Worm (Caenorhabditis elegans) whole organism, early embryonic: ENCODE measurements around the gene srh-159.

Experiments used
- B0310.2 ChIP-seq: sonication (generic microtip); optimal IDR thresholded peaks from 2 replicates; lab custom pipeline; 2016; ENCODE audit warnings: mild to moderate bottlenecking, missing genetic modification characterization, missing compliant biosample characterization
- F13C5.2 ChIP-seq: sonication (generic microtip); optimal IDR thresholded peaks from 2 replicates; lab custom pipeline; 2017; ENCODE audit warnings: mild to moderate bottlenecking, missing genetic modification characterization, inconsistent platforms, missing compliant biosample characterization
- aly-1 ChIP-seq: sonication (generic microtip); optimal IDR thresholded peaks from 2 replicates; lab custom pipeline; 2016; ENCODE audit warnings: missing genetic modification characterization, missing compliant biosample characterization
- ama-1 ChIP-seq: fragments of 150-350 bp; optimal IDR thresholded peaks from 2 replicates; lab custom pipeline; 2014
- ceh-13 ChIP-seq: fragments of 200-800 bp; sonication (Bioruptor generic); optimal IDR thresholded peaks from 2 replicates; lab custom pipeline; 2018; ENCODE audit warnings: mild to moderate bottlenecking, missing genetic modification characterization, missing compliant biosample characterization
- ceh-36 ChIP-seq: sonication (generic microtip); optimal IDR thresholded peaks from 2 replicates; lab custom pipeline; 2016; ENCODE audit warnings: missing genetic modification characterization, inconsistent platforms, missing compliant biosample characterization
- ets-7 ChIP-seq: sonication (generic microtip); optimal IDR thresholded peaks from 2 replicates; lab custom pipeline; 2016; ENCODE audit warnings: missing genotype, missing genetic modification characterization, missing compliant biosample characterization
- flt-1 ChIP-seq: fragments of 200-800 bp; sonication (Bioruptor generic); IDR thresholded peaks from 2 replicates; pipeline ENCODE4 v1.3.6; 2022; ENCODE audit warnings: missing genetic modification characterization, missing compliant biosample characterization
- hmbx-1 ChIP-seq: sonication (generic microtip); optimal IDR thresholded peaks from 2 replicates; lab custom pipeline; 2016; ENCODE audit warnings: mild to moderate bottlenecking, missing genetic modification characterization, missing compliant biosample characterization
- hmg-4 ChIP-seq: fragments of 200-800 bp; sonication (Bioruptor generic); optimal IDR thresholded peaks from 2 replicates; lab custom pipeline; 2018; ENCODE audit warnings: mild to moderate bottlenecking, missing genetic modification characterization, missing compliant biosample characterization
- hnd-1 ChIP-seq: sonication (generic microtip); optimal IDR thresholded peaks from 2 replicates; lab custom pipeline; 2016; ENCODE audit warnings: missing genetic modification characterization, missing compliant biosample characterization
- pes-1 ChIP-seq: fragments of 200-800 bp; sonication (Bioruptor generic); IDR thresholded peaks from 2 replicates; pipeline ENCODE4 v1.3.6; 2022; ENCODE audit warnings: missing genetic modification reagents, missing genetic modification characterization, missing compliant biosample characterization
- scrt-1 ChIP-seq: fragments of 200-800 bp; sonication (Bioruptor generic); IDR thresholded peaks from 2 replicates; pipeline ENCODE4 v1.3.6; 2022; ENCODE audit warnings: missing genetic modification characterization, missing compliant biosample characterization
- sea-1 ChIP-seq: fragments of 200-800 bp; sonication (Bioruptor generic); conservative IDR thresholded peaks from 2 replicates; pipeline ENCODE4 v1.3.6; 2022; ENCODE audit warnings: missing genetic modification characterization, missing compliant biosample characterization
- tbx-11 ChIP-seq: fragments of 200-800 bp; sonication (Bioruptor generic); IDR thresholded peaks from 2 replicates; pipeline ENCODE4 v1.3.6; 2022; ENCODE audit warnings: missing genetic modification characterization, missing compliant biosample characterization
- tbx-37 ChIP-seq: fragments of 200-800 bp; sonication (Bioruptor generic); conservative IDR thresholded peaks from 2 replicates; pipeline ENCODE4 v1.3.6; 2022; ENCODE audit warnings: missing genetic modification reagents, missing genetic modification characterization, missing compliant biosample characterization
- tra-4 ChIP-seq: sonication (generic microtip); optimal IDR thresholded peaks from 2 replicates; lab custom pipeline; 2017; ENCODE audit warnings: missing genetic modification characterization, missing compliant biosample characterization

Gene srh-159

DNA sequence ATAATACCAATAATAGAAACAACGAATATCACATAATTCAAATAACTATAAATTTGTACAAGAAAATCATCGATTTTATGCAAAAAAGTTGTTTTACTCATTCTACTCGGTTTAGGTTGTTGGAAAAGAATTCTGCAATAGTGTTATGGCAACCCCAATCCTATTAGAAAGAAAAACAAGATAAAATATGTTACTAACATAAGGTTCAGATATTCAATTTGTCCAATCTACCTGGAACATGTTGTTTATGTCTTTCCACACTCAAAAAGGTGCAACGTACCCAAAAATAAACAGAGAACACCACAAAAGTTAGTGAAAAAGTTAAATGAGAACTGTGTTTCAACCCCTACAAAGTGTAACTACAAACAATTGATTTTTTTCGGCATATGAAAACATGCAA lies 11.3 kb upstream of the srh-159 start, which contains the start of gene srw-51:
srw-51 (minus strand) TSS at position 101 of the 400 bp plus-strand sequence.
- TF ChIP-seq ceh-36 (tag; lab: Kevin White, UChicago) (no peak), B0310.2 (tag; lab: Kevin White, UChicago) (no peak), ets-7 (tag; lab: Kevin White, UChicago) (no peak)

ce11 chrV:17171551-17171950 lies 10.6 kb upstream of the srh-159 start, which contains the start of gene srbc-26:
Gene srbc-26 (plus strand): TSS chrV:17171851.
- TF ChIP-seq scrt-1 (GFP tag; lab: Robert Waterston, UW) (no peak), ceh-36 (tag; lab: Kevin White, UChicago) (no peak), B0310.2 (tag; lab: Kevin White, UChicago) (no peak), flt-1 (GFP tag; lab: Robert Waterston, UW) (no peak), hnd-1 (tag; lab: Kevin White, UChicago) (no peak)

- TF ChIP-seq scrt-1 (GFP tag; lab: Robert Waterston, UW) (no peak), B0310.2 (tag; lab: Kevin White, UChicago) (no peak), hmbx-1 (no peak), ceh-13 (GFP tag; lab: Kevin White, UChicago) (no peak), tra-4 (tag; lab: Kevin White, UChicago) (no peak), sea-1 (GFP tag; lab: Robert Waterston, UW) (no peak), ama-1 (lab: Kevin White, UChicago) (no peak), pes-1 (no peak), F13C5.2 (tag; lab: Kevin White, UChicago) (no peak), aly-1 (tag; lab: Kevin White, UChicago) (no peak), tbx-37 (no peak)
These were observed 8.4 kb upstream of the srh-159 start, which contains the start of gene srbc-25 for ce11 chrV:17173738-17174137. Gene srbc-25 (plus strand): TSS chrV:17174038.

DNA sequence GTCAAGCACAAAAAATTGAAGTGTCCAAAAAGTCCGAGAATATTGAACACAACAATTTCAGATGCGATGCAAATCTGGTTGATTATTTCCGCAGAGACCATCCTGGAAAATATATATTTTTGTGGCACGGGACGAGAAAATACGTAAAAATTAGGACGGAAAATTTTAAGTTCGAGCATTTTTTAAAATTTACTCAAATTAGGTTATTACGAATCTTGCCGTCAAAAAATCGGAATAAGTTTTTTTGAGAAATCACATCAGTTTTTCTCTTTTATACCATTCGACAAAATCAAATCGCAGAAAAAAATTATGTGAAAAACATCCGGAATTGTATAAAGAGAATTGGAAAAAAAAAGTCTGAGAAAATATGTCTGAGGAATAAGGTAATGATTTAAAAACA lies 4.2 kb upstream of the srh-159 start, which contains the start of gene srsx-1:
srsx-1 (minus strand) TSS at position 101 of the 400 bp plus-strand sequence.
- TF ChIP-seq tbx-37 (no peak), tbx-11 (no peak), flt-1 (GFP tag; lab: Robert Waterston, UW) (no peak), scrt-1 (GFP tag; lab: Robert Waterston, UW) (no peak), hmbx-1 (no peak), ama-1 (lab: Kevin White, UChicago) (no peak), ceh-13 (GFP tag; lab: Kevin White, UChicago) (no peak), pes-1 (no peak), tra-4 (tag; lab: Kevin White, UChicago) (no peak)

- TF ChIP-seq hnd-1 (tag; lab: Kevin White, UChicago) (no peak), tbx-37 (no peak), tra-4 (tag; lab: Kevin White, UChicago) (no peak), F13C5.2 (tag; lab: Kevin White, UChicago) (no peak), flt-1 (GFP tag; lab: Robert Waterston, UW) (no peak)
These were observed 3.7 kb upstream of the srh-159 start, which contains the start of gene srh-174 for ce11 chrV:17178457-17178856. Gene srh-174 (plus strand): TSS chrV:17178757.

ce11 chrV:17190399-17190798 lies 8.3 kb downstream of the srh-159 start, which contains the start of gene str-199:
Gene str-199 (minus strand): TSS chrV:17190499.
- TF ChIP-seq aly-1 (tag; lab: Kevin White, UChicago) (no peak), tbx-11 (no peak), tbx-37 (no peak), ets-7 (tag; lab: Kevin White, UChicago) (no peak), hmg-4 (no peak), pes-1 (no peak), sea-1 (GFP tag; lab: Robert Waterston, UW) (no peak), tra-4 (tag; lab: Kevin White, UChicago) (no peak), ceh-13 (GFP tag; lab: Kevin White, UChicago) (no peak), hmbx-1 (no peak), F13C5.2 (tag; lab: Kevin White, UChicago) (no peak), scrt-1 (GFP tag; lab: Robert Waterston, UW) (no peak), ama-1 (lab: Kevin White, UChicago) (no peak)

DNA sequence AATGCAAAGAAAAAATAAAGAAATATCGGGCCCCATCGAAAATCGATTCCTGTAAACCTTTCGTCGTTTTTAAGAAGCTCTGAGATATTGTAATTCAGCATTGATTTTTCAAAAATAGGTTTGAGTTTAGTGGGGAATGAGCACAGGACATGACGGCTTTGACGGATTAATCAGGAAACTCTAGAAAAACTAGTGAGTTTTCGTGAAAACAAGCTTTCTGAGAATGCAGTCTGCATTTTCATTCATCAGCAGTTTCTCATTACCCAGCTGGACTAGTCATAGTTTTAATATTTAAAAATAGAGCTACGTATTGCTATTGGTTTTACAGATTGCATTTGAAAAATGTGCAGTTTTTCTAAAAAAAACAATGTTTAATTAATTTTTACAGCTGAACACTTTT lies 10.1 kb downstream of the srh-159 start, which contains the start of gene srz-47:
srz-47 (minus strand) TSS at position 101 of the 400 bp plus-strand sequence.
- no peak for TF ChIP-seq flt-1 (GFP tag; lab: Robert Waterston, UW)
- no peak for TF ChIP-seq hnd-1 (tag; lab: Kevin White, UChicago)
- TF ChIP-seq aly-1 (tag; lab: Kevin White, UChicago) = no peak
- TF ChIP-seq tbx-11 = no peak
- TF ChIP-seq F13C5.2 (tag; lab: Kevin White, UChicago) = no peak
- no peak for TF ChIP-seq tra-4 (tag; lab: Kevin White, UChicago)
- no peak for TF ChIP-seq ceh-36 (tag; lab: Kevin White, UChicago)
- TF ChIP-seq tbx-37 = no peak
- TF ChIP-seq B0310.2 (tag; lab: Kevin White, UChicago) = no peak
- TF ChIP-seq ets-7 (tag; lab: Kevin White, UChicago) = no peak
- no peak for TF ChIP-seq hmbx-1
- TF ChIP-seq scrt-1 (GFP tag; lab: Robert Waterston, UW) = no peak
- no peak for TF ChIP-seq ama-1 (lab: Kevin White, UChicago)
- no peak for TF ChIP-seq hmg-4
- TF ChIP-seq sea-1 (GFP tag; lab: Robert Waterston, UW) = no peak
- no peak for TF ChIP-seq pes-1
- TF ChIP-seq ceh-13 (GFP tag; lab: Kevin White, UChicago) = no peak

DNA sequence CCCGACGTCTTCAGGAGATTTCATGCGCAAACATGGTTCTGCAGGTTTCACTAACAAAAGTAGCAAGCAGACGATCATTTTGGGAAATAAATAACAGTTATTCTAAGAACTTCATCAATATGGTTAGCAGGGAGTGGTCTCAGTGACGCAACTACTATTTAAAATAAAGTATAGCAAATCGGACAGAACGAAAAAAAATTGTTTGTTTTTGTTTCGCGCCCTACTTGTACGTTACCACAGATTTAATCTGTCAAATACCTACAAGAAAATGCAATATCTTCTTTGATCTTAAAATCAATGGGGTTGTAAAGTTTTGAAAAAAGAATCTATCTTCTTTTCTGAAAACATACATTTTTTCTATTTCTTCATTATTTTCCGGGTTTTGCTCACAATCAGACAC lies 16.8 kb downstream of the srh-159 start, which contains the start of gene srz-96:
srz-96 (plus strand) TSS at position 301 of the 400 bp plus-strand sequence.
- TF ChIP-seq tra-4 (tag; lab: Kevin White, UChicago) (no peak), scrt-1 (GFP tag; lab: Robert Waterston, UW) (no peak), ceh-36 (tag; lab: Kevin White, UChicago) (no peak), ceh-13 (GFP tag; lab: Kevin White, UChicago) (no peak), aly-1 (tag; lab: Kevin White, UChicago) (no peak), hmg-4 (no peak), F13C5.2 (tag; lab: Kevin White, UChicago) (no peak), hmbx-1 (no peak), tbx-11 (no peak), ets-7 (tag; lab: Kevin White, UChicago) (no peak)
